Worm (Caenorhabditis elegans): Measurements from ENCODE around the gene ttc-39B.

- TF ChIP-seq unc-62 (GFP tag; optimal IDR thresholded peaks at IDR 0.05 in 1 of 2) (peak in 1 of 2 experiments; percentile 44), unc-62 (tag; optimal IDR thresholded peaks at IDR 0.05) (no peak), nhr-76 (tag; optimal IDR thresholded peaks at IDR 0.05) (no peak), pqm-1 (tag; optimal IDR thresholded peaks at IDR 0.05) (no peak), lin-13 (GFP tag; optimal IDR thresholded peaks at IDR 0.05) (no peak)
Measured at ce11 chrII:6311459-6311858, 22.3 kb downstream of the ttc-39B start.
